Worm (Caenorhabditis elegans): ENCODE results near the gene C49A9.2.

DNA sequence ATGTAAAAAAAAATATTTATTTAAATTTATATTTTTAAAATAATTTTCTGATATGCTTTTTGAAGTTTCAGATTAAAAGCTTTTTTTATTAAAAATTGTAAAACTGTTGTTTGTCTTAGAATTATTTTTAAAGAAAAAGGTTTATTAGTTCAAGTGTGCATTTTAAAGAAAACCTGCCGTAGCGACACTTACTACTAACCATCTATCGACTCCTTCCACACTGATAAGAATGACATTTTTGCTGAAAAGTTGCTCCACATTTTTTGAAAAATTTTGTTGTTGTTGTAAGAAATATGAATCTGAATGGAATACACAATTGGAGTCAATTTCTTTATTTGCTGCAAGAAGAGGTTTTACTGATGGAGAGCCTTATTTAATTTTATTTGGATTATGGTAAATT is 2.7 kb downstream of the C49A9.2 start, which contains the start of gene C49A9.1:
- TF ChIP-seq nhr-90 (tag; optimal IDR thresholded peaks at IDR 0.05) (no peak), F49E8.2 (tag; optimal IDR thresholded peaks at IDR 0.05; ENCODE audit: insufficient read depth) (no peak), ama-1 (optimal IDR thresholded peaks at IDR 0.05) (no peak), ama-1 (GFP tag; optimal IDR thresholded peaks at IDR 0.05) (no peak), lsl-1 (GFP tag; optimal IDR thresholded peaks at IDR 0.05) (no peak), T26A5.8 (tag; optimal IDR thresholded peaks at IDR 0.05) (no peak), Y53G8AR.9 (GFP tag; conservative IDR thresholded peaks at IDR 0.05) (no peak), K11D2.4 (GFP tag; IDR thresholded peaks at IDR 0.05) (no peak), F33H1.4 (GFP tag; IDR thresholded peaks at IDR 0.05) (no peak), lir-1 (GFP tag; conservative IDR thresholded peaks at IDR 0.05) (no peak), pha-4 (tag; optimal IDR thresholded peaks at IDR 0.05) (no peak), gei-17 (GFP tag; optimal IDR thresholded peaks at IDR 0.05) (no peak), ceh-100 (GFP tag; IDR thresholded peaks at IDR 0.05) (no peak), B0035.1 (tag; optimal IDR thresholded peaks at IDR 0.05) (no peak)
